Fruit fly (Drosophila melanogaster) whole organism, pupa: ENCODE results near the gene sosie.

ENCODE experiments used
- CG10348 ChIP-seq: fragments of 200-800 bp; sonication (Bioruptor generic); IDR thresholded peaks from 2 replicates; pipeline ENCODE4 v1.3.6; 2022; ENCODE audit warnings: missing biosample characterization, missing genetic modification characterization
- CG12605 ChIP-seq: fragments of 200-800 bp; sonication (Bioruptor generic); IDR thresholded peaks from 2 replicates; pipeline ENCODE4 v1.3.6; 2022; ENCODE audit warnings: missing biosample characterization, missing genetic modification characterization
- CG13204 ChIP-seq: fragments of 200-800 bp; sonication (Bioruptor generic); optimal IDR thresholded peaks from 2 replicates; lab custom pipeline; 2018; ENCODE audit warnings: missing biosample characterization, mild to moderate bottlenecking, missing genetic modification characterization, moderate library complexity
- CG14655 ChIP-seq: fragments of 200-800 bp; sonication (Bioruptor generic); optimal IDR thresholded peaks from 3 replicates; lab custom pipeline; 2017; ENCODE audit warnings: mild to moderate bottlenecking, missing biosample characterization, missing genetic modification reagents, missing genetic modification characterization
- CG15710 ChIP-seq: fragments of 200-800 bp; sonication (Bioruptor generic); optimal IDR thresholded peaks from 2 replicates; lab custom pipeline; 2018; ENCODE audit warnings: missing biosample characterization, mild to moderate bottlenecking, missing genetic modification characterization, moderate library complexity
- CG17806 ChIP-seq: fragments of 200-800 bp; sonication (Bioruptor generic); optimal IDR thresholded peaks from 2 replicates; lab custom pipeline; 2018; ENCODE audit warnings: missing biosample characterization, mild to moderate bottlenecking, missing genetic modification characterization, moderate library complexity
- CG32121 ChIP-seq: fragments of 200-800 bp; sonication (Bioruptor generic); IDR thresholded peaks from 2 replicates; pipeline ENCODE4 v1.3.6; 2022; ENCODE audit warnings: missing biosample characterization, missing genetic modification characterization
- CG34367 ChIP-seq: fragments of 200-800 bp; sonication (Bioruptor generic); optimal IDR thresholded peaks from 2 replicates; lab custom pipeline; 2018; ENCODE audit warnings: missing biosample characterization, mild to moderate bottlenecking, missing genetic modification characterization
- CG4496 ChIP-seq: fragments of 200-800 bp; sonication (Bioruptor generic); IDR thresholded peaks from 3 replicates; pipeline ENCODE4 v1.3.6; 2022; ENCODE audit warnings: missing biosample characterization, missing genetic modification characterization
- CG8159 ChIP-seq: fragments of 200-800 bp; sonication (Bioruptor generic); optimal IDR thresholded peaks from 3 replicates; lab custom pipeline; 2018; ENCODE audit warnings: missing biosample characterization, mild to moderate bottlenecking, missing genetic modification characterization, moderate library complexity
- CG8301 ChIP-seq: fragments of 200-800 bp; sonication (Bioruptor generic); optimal IDR thresholded peaks from 2 replicates; lab custom pipeline; 2018; ENCODE audit warnings: missing biosample characterization, mild to moderate bottlenecking, missing genetic modification characterization
- CG9948 ChIP-seq: fragments of 200-800 bp; sonication (Bioruptor generic); optimal IDR thresholded peaks from 2 replicates; lab custom pipeline; 2018; ENCODE audit warnings: missing biosample characterization, mild to moderate bottlenecking, missing genetic modification characterization, moderate library complexity
- D1 ChIP-seq: fragments of 200-800 bp; sonication (Bioruptor generic); optimal IDR thresholded peaks from 2 replicates; lab custom pipeline; 2018; ENCODE audit warnings: missing biosample characterization, mild to moderate bottlenecking, missing genetic modification characterization, moderate library complexity
- EcR ChIP-seq: fragments of 200-800 bp; sonication (Bioruptor generic); optimal IDR thresholded peaks from 3 replicates; lab custom pipeline; 2019; ENCODE audit warnings: missing biosample characterization, missing genetic modification characterization, mild to moderate bottlenecking, moderate library complexity, missing genetic modification reagents
- Ets98B ChIP-seq: fragments of 200-800 bp; sonication (Bioruptor generic); IDR thresholded peaks from 2 replicates; pipeline ENCODE4 v1.3.6; 2022; ENCODE audit warnings: missing biosample characterization, missing genetic modification characterization
- Pif1A ChIP-seq: fragments of 200-800 bp; sonication (Bioruptor generic); optimal IDR thresholded peaks from 3 replicates; lab custom pipeline; 2016; ENCODE audit warnings: missing biosample characterization, missing genetic modification characterization
- Pif1B ChIP-seq: fragments of 200-800 bp; sonication (Bioruptor generic); optimal IDR thresholded peaks from 3 replicates; lab custom pipeline; 2016; ENCODE audit warnings: missing biosample characterization, missing genetic modification characterization
- Snoo ChIP-seq: fragments of 200-800 bp; sonication (Bioruptor generic); optimal IDR thresholded peaks from 3 replicates; lab custom pipeline; 2017; ENCODE audit warnings: missing biosample characterization, mild to moderate bottlenecking, missing genetic modification characterization, inconsistent platforms
- fd96Ca ChIP-seq: fragments of 200-800 bp; sonication (Bioruptor generic); IDR thresholded peaks from 3 replicates; pipeline ENCODE4 v1.3.6; 2022; ENCODE audit warnings: missing biosample characterization, missing genetic modification characterization
- gl ChIP-seq: fragments of 200-800 bp; sonication (Bioruptor generic); optimal IDR thresholded peaks from 2 replicates; lab custom pipeline; 2018; ENCODE audit warnings: missing biosample characterization, mild to moderate bottlenecking, missing genetic modification characterization
- rn ChIP-seq: fragments of 200-800 bp; sonication (Bioruptor generic); IDR thresholded peaks from 2 replicates; pipeline ENCODE4 v1.3.6; 2022; ENCODE audit warnings: missing biosample characterization, missing genetic modification characterization

The sosie gene

dm6 chr3R:24833652-24834051, at the start of gene sosie:
sosie (plus strand) TSS chr3R:24833952.
- TF ChIP-seq D1: no peak
- TF ChIP-seq rn (GFP tag; lab: Robert Waterston, UW): 0 out of 2 replicates have a peak, but pooled peaks have one; percentile 13

- TF ChIP-seq CG13204 (GFP tag; lab: Kevin White, UChicago): no peak
- TF ChIP-seq D1: no peak
- TF ChIP-seq CG32121: no peak
- peak; percentile 22 for TF ChIP-seq gl (tag; lab: Kevin White, UChicago)
- TF ChIP-seq CG14655 (GFP tag; lab: Kevin White, UChicago): peak; percentile 43
- peak; percentile 20; the same call in 1 of the 2 replicates for TF ChIP-seq CG12605 (GFP tag; lab: Robert Waterston, UW)
- TF ChIP-seq CG15710 (tag; lab: Kevin White, UChicago): peak; percentile 38
- peak; percentile 4 for TF ChIP-seq CG9948 (tag; lab: Kevin White, UChicago)
- peak; percentile 84 for TF ChIP-seq Snoo (tag; lab: Kevin White, UChicago)
- TF ChIP-seq EcR: peak; percentile 56
- TF ChIP-seq CG10348 (GFP tag; lab: Robert Waterston, UW): no peak
- peak; percentile 57 for TF ChIP-seq CG34367 (tag; lab: Kevin White, UChicago)
- TF ChIP-seq fd96Ca: no peak
- peak; percentile 47; the same call in 1 of the 2 replicates for TF ChIP-seq Ets98B (GFP tag; lab: Robert Waterston, UW)
- peak; percentile 16 for TF ChIP-seq CG17806 (tag; lab: Kevin White, UChicago)
- peak; percentile 24 for TF ChIP-seq Pif1B (GFP tag; lab: Kevin White, UChicago)
- peak; percentile 45 for TF ChIP-seq Pif1A (GFP tag; lab: Kevin White, UChicago)
- no peak for TF ChIP-seq CG8301 (tag; lab: Kevin White, UChicago)
- peak; percentile 50 for TF ChIP-seq CG8159 (tag; lab: Kevin White, UChicago)
- TF ChIP-seq rn (GFP tag; lab: Robert Waterston, UW): 0 out of 2 replicates have a peak, but pooled peaks have one; percentile 7
- peak; percentile 85 for TF ChIP-seq CG4496
Measured at dm6 chr3R:24787042-24787565, 46.6 kb upstream of the sosie start, which contains the start of gene CG5805. CG5805 (minus strand) TSS chr3R:24787421.

- TF ChIP-seq CG4496 (no peak), EcR (no peak), CG10348 (GFP tag; lab: Robert Waterston, UW) (no peak), Pif1A (GFP tag; lab: Kevin White, UChicago) (no peak), CG15710 (tag; lab: Kevin White, UChicago) (no peak), Ets98B (GFP tag; lab: Robert Waterston, UW) (no peak), Snoo (tag; lab: Kevin White, UChicago) (no peak), CG34367 (tag; lab: Kevin White, UChicago) (no peak), fd96Ca (no peak), CG8301 (tag; lab: Kevin White, UChicago) (no peak), CG14655 (GFP tag; lab: Kevin White, UChicago) (no peak), CG8159 (tag; lab: Kevin White, UChicago) (no peak), CG17806 (tag; lab: Kevin White, UChicago) (no peak), CG12605 (GFP tag; lab: Robert Waterston, UW) (no peak), rn (GFP tag; lab: Robert Waterston, UW) (no peak), CG9948 (tag; lab: Kevin White, UChicago) (no peak), CG32121 (no peak), CG13204 (GFP tag; lab: Kevin White, UChicago) (no peak), gl (tag; lab: Kevin White, UChicago) (no peak)
Measured at dm6 chr3R:24787734-24788133, 46.0 kb upstream of the sosie start, which contains the start of gene Ets96B. Ets96B (plus strand) TSS chr3R:24788054.

dm6 chr3R:24790036-24790435, 43.7 kb upstream of the sosie start, which contains the start of gene CG13634:
CG13634 (minus strand) TSS chr3R:24790136.
- TF ChIP-seq gl (tag; lab: Kevin White, UChicago): no peak
- no peak for TF ChIP-seq rn (GFP tag; lab: Robert Waterston, UW)
- no peak for TF ChIP-seq CG15710 (tag; lab: Kevin White, UChicago)
- no peak for TF ChIP-seq Snoo (tag; lab: Kevin White, UChicago)
- TF ChIP-seq CG12605 (GFP tag; lab: Robert Waterston, UW): no peak
- no peak for TF ChIP-seq CG17806 (tag; lab: Kevin White, UChicago)
- TF ChIP-seq CG8301 (tag; lab: Kevin White, UChicago): no peak
- no peak for TF ChIP-seq CG10348 (GFP tag; lab: Robert Waterston, UW)
- no peak for TF ChIP-seq CG13204 (GFP tag; lab: Kevin White, UChicago)
- TF ChIP-seq D1: no peak

DNA sequence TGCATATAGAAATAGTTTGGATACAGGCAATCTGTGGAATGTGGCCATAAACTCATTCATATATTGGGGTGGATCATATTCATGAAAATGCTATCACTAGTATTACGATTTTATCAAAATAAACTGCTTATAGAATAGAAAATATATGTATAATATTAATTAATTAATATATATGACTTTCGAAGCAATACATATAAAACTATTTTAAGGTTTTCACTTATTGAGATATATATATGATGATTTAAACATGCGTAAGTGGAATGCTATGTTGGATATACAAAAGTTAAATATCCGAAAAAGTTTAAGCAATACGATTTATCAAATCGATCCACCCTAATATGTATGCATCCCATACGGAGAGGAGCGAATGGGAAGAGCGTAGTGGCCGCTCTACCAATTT, 35.2 kb upstream of the sosie start:
- TF ChIP-seq CG4496 (0 out of 3 replicates have a peak, but pooled peaks have one; percentile 24), CG9948 (tag; lab: Kevin White, UChicago) (no peak)
- TF ChIP-seq, all 21 proteins: peak for 1

- TF ChIP-seq CG9948 (tag; lab: Kevin White, UChicago) (no peak), fd96Ca (no peak), gl (tag; lab: Kevin White, UChicago) (no peak), CG4496 (no peak), CG13204 (GFP tag; lab: Kevin White, UChicago) (no peak), CG10348 (GFP tag; lab: Robert Waterston, UW) (no peak), CG8301 (tag; lab: Kevin White, UChicago) (no peak), Ets98B (GFP tag; lab: Robert Waterston, UW) (no peak), Pif1A (GFP tag; lab: Kevin White, UChicago) (no peak), Pif1B (GFP tag; lab: Kevin White, UChicago) (no peak), CG12605 (GFP tag; lab: Robert Waterston, UW) (no peak), EcR (no peak), CG8159 (tag; lab: Kevin White, UChicago) (no peak), D1 (no peak), CG34367 (tag; lab: Kevin White, UChicago) (no peak), rn (GFP tag; lab: Robert Waterston, UW) (no peak), CG15710 (tag; lab: Kevin White, UChicago) (no peak), CG17806 (tag; lab: Kevin White, UChicago) (no peak), CG14655 (GFP tag; lab: Kevin White, UChicago) (no peak), Snoo (tag; lab: Kevin White, UChicago) (no peak)
Measured at dm6 chr3R:24799503-24799902, 34.2 kb upstream of the sosie start, which contains the start of gene Ude. Ude (minus strand) TSS chr3R:24799668.
